Worm (Caenorhabditis elegans): ENCODE measurements around the gene C08D8.7.

- TF ChIP-seq mep-1 (tag; optimal IDR thresholded peaks at IDR 0.05) (no peak), rnt-1 (tag; optimal IDR thresholded peaks at IDR 0.05) (no peak), mdl-1 (tag; optimal IDR thresholded peaks at IDR 0.05) (no peak), ztf-11 (tag; optimal IDR thresholded peaks at IDR 0.05) (no peak), snpc-4 (tag; optimal IDR thresholded peaks at IDR 0.05) (no peak), skn-1 (tag; optimal IDR thresholded peaks at IDR 0.05) (no peak)
Measured at ce11 chrV:8380076-8380475, 39.1 kb downstream of the C08D8.7 start.

Measured in whole organism, L1 larva.